Fruit fly (Drosophila melanogaster): ENCODE measurements around the gene Oli.

Gene Oli

dm6 chr2L:17573063-17573462, 15.9 kb upstream of the Oli start (continued):
- TF ChIP-seq Eip75B (GFP tag; optimal IDR thresholded peaks at IDR 0.05) (no peak), CG16779 (tag; optimal IDR thresholded peaks at IDR 0.05) (no peak)

dm6 chr2L:17574337-17574912, 14.6 kb upstream of the Oli start:
- no peak for TF ChIP-seq CG4318 (GFP tag; optimal IDR thresholded peaks at IDR 0.05)

- TF ChIP-seq Met (GFP tag; optimal IDR thresholded peaks at IDR 0.05) (peak; percentile 25), svp (GFP tag) (peak; percentile 53), CG10631 (GFP tag; optimal IDR thresholded peaks at IDR 0.05) (no peak), topi (GFP tag; optimal IDR thresholded peaks at IDR 0.05) (peak; percentile 1), CG34406 (GFP tag; optimal IDR thresholded peaks at IDR 0.05) (no peak), CG9139 (GFP tag; optimal IDR thresholded peaks at IDR 0.05) (no peak), esn (GFP tag; optimal IDR thresholded peaks at IDR 0.05) (peak; percentile 6)
Measured at dm6 chr2L:17582994-17583393, 6.0 kb upstream of the Oli start.

dm6 chr2L:17585000-17585399, 4.0 kb upstream of the Oli start:
- TF ChIP-seq topi (GFP tag; optimal IDR thresholded peaks at IDR 0.05) (no peak), CG9139 (GFP tag; optimal IDR thresholded peaks at IDR 0.05) (no peak), achi (GFP tag; optimal IDR thresholded peaks at IDR 0.05) (no peak), CG16779 (tag; optimal IDR thresholded peaks at IDR 0.05) (no peak), Eip93F (GFP tag; optimal IDR thresholded peaks at IDR 0.05) (no peak), Smox (GFP tag; optimal IDR thresholded peaks at IDR 0.05) (no peak), ss (GFP tag; optimal IDR thresholded peaks at IDR 0.05) (peak in 1 of 2 experiments; percentile 29), Blimp-1 (GFP tag; optimal IDR thresholded peaks at IDR 0.05) (no peak), pdm3 (GFP tag; optimal IDR thresholded peaks at IDR 0.05) (no peak), CG8319 (GFP tag; optimal IDR thresholded peaks at IDR 0.05) (no peak), Sox14 (GFP tag; optimal IDR thresholded peaks at IDR 0.05) (no peak), fd59A (GFP tag; optimal IDR thresholded peaks at IDR 0.05) (no peak), Ets21C (GFP tag; optimal IDR thresholded peaks at IDR 0.05) (no peak), CG11902 (GFP tag; optimal IDR thresholded peaks at IDR 0.05) (no peak), vri (GFP tag; optimal IDR thresholded peaks at IDR 0.05) (no peak), CG11294 (GFP tag; IDR thresholded peaks at IDR 0.05) (no peak), Hr39 (GFP tag; optimal IDR thresholded peaks at IDR 0.05) (no peak), Eip78C (GFP tag) (peak; percentile 2), eg (GFP tag; IDR thresholded peaks at IDR 0.05) (no peak), fd85E (GFP tag; optimal IDR thresholded peaks at IDR 0.05) (no peak), CG10669 (GFP tag; optimal IDR thresholded peaks at IDR 0.05) (no peak), CG3919 (GFP tag; optimal IDR thresholded peaks at IDR 0.05) (no peak), CG6808 (GFP tag; optimal IDR thresholded peaks at IDR 0.05) (peak; percentile 19)

- TF ChIP-seq CG4318 (GFP tag; optimal IDR thresholded peaks at IDR 0.05) (no peak), Met (GFP tag; optimal IDR thresholded peaks at IDR 0.05) (no peak), dsx (GFP tag; optimal IDR thresholded peaks at IDR 0.05; ENCODE audit: poor library complexity, severe bottlenecking) (no peak), Ets21C (GFP tag; optimal IDR thresholded peaks at IDR 0.05) (no peak), CG3919 (GFP tag; optimal IDR thresholded peaks at IDR 0.05) (no peak), fd85E (GFP tag; optimal IDR thresholded peaks at IDR 0.05) (no peak), Sox102F (GFP tag; optimal IDR thresholded peaks at IDR 0.05) (no peak), cyc (GFP tag; optimal IDR thresholded peaks at IDR 0.05) (no peak), Sox14 (GFP tag; optimal IDR thresholded peaks at IDR 0.05) (no peak)
Measured at dm6 chr2L:17586750-17587149, 2.2 kb upstream of the Oli start.
